Fruit fly (Drosophila melanogaster) whole organism, wandering third instar larva: ENCODE data around the gene Prosbeta4.

Source experiments
- CG9705 ChIP-seq: fragments of 200-800 bp; sonication (Bioruptor generic); optimal IDR thresholded peaks from 2 replicates; lab custom pipeline; 2018; ENCODE audit warnings: missing biosample characterization, mild to moderate bottlenecking, missing genetic modification characterization
- Dfd ChIP-seq: fragments of >200 bp; optimal IDR thresholded peaks from 2 replicates; lab custom pipeline; 2017; ENCODE audit warnings: missing biosample characterization, missing genetic modification characterization
- Dif ChIP-seq: fragments of 200-275, 200-300 bp; sonication (Bioruptor generic); optimal IDR thresholded peaks from 2 replicates; lab custom pipeline; 2018; ENCODE audit warnings: missing biosample characterization, missing genetic modification characterization; ENCODE audit not compliant: partially characterized antibody
- GATAd ChIP-seq: sonication (Bioruptor generic); optimal IDR thresholded peaks from 2 replicates; lab custom pipeline; 2016; ENCODE audit warnings: missing biosample characterization, missing genetic modification characterization
- HLH106 ChIP-seq: fragments of 200-800 bp; optimal IDR thresholded peaks from 3 replicates; lab custom pipeline; 2019; ENCODE audit warnings: missing biosample characterization, mild to moderate bottlenecking, missing genetic modification characterization, moderate library complexity
- Hr83 ChIP-seq: fragments of 200-300 bp; sonication (Bioruptor generic); optimal IDR thresholded peaks from 2 replicates; lab custom pipeline; 2016; ENCODE audit warnings: missing biosample characterization, mild to moderate bottlenecking, missing genetic modification characterization, moderate library complexity; ENCODE audit not compliant: poor library complexity, severe bottlenecking
- Jra ChIP-seq: sonication (Bioruptor generic); optimal IDR thresholded peaks from 2 replicates; lab custom pipeline; 2016; ENCODE audit warnings: missing biosample characterization, missing genetic modification characterization
- Myc ChIP-seq: fragments of >200 bp; optimal IDR thresholded peaks from 2 replicates; lab custom pipeline; 2017
- N ChIP-seq: fragments of >200 bp; optimal IDR thresholded peaks from 2 replicates; lab custom pipeline; 2018; ENCODE audit warnings: missing biosample characterization, missing external identifiers, missing genetic modification characterization
- OdsH ChIP-seq: fragments of 200-800 bp; sonication (Bioruptor generic); optimal IDR thresholded peaks from 2 replicates; lab custom pipeline; 2016; ENCODE audit warnings: missing biosample characterization, mild to moderate bottlenecking, missing genetic modification characterization
- Rel ChIP-seq, 2 experiments: fragments of 200-800 bp; sonication (Bioruptor generic) in 1 of 2; optimal IDR thresholded peaks; 2 replicates in 1 of 2; 3 replicates in 1 of 2; lab custom pipeline; 2016 to 2019; ENCODE audit warnings: mild to moderate bottlenecking in 2 of 2, missing biosample characterization in 2 of 2, missing genetic modification characterization in 2 of 2, moderate library complexity in 1 of 2
- Vsx2 ChIP-seq: fragments of 200-300, 225-300 bp; sonication (Bioruptor generic); optimal IDR thresholded peaks from 2 replicates; lab custom pipeline; 2018; ENCODE audit warnings: missing biosample characterization, missing genetic modification characterization; ENCODE audit not compliant: partially characterized antibody
- br ChIP-seq: fragments of 200-800 bp; sonication (Bioruptor generic); optimal IDR thresholded peaks from 2 replicates; lab custom pipeline; 2016; ENCODE audit warnings: missing biosample characterization, missing genetic modification characterization
- brk ChIP-seq: fragments of 200-800 bp; sonication (Bioruptor generic); optimal IDR thresholded peaks from 2 replicates; lab custom pipeline; 2016; ENCODE audit warnings: missing biosample characterization, mild to moderate bottlenecking, missing genetic modification characterization
- dl ChIP-seq, 2 experiments: fragments of 175-275, 200-275 bp in 1 of 2; fragments of 200-275 bp in 1 of 2; sonication (Bioruptor generic); optimal IDR thresholded peaks; lab custom pipeline; 2018; ENCODE audit warnings: mild to moderate bottlenecking in 2 of 2, missing biosample characterization in 2 of 2, missing genetic modification characterization in 2 of 2, moderate library complexity in 2 of 2; ENCODE audit not compliant: partially characterized antibody in 2 of 2, insufficient read depth in 1 of 2
- dsf ChIP-seq: sonication (Bioruptor generic); optimal IDR thresholded peaks from 2 replicates; lab custom pipeline; 2016; ENCODE audit warnings: missing biosample characterization, missing genetic modification characterization, borderline replicate concordance
- ey ChIP-seq: fragments of 200-800 bp; sonication (Bioruptor generic); optimal IDR thresholded peaks from 2 replicates; lab custom pipeline; 2016; ENCODE audit warnings: missing biosample characterization, missing genetic modification characterization
- foxo ChIP-seq, 2 experiments: fragments of 200-800 bp; sonication (Bioruptor generic); optimal IDR thresholded peaks; 2 replicates in 1 of 2; 3 replicates in 1 of 2; lab custom pipeline; 2016 to 2017; ENCODE audit warnings: missing biosample characterization in 2 of 2, missing genetic modification characterization in 2 of 2
- fru ChIP-seq: fragments of 200-800 bp; sonication (Bioruptor generic); optimal IDR thresholded peaks from 3 replicates; lab custom pipeline; 2016; ENCODE audit warnings: missing biosample characterization, mild to moderate bottlenecking, missing genetic modification characterization
- jim ChIP-seq: fragments of 175-275, 200-325 bp; sonication (Bioruptor generic); optimal IDR thresholded peaks from 2 replicates; lab custom pipeline; 2016; ENCODE audit warnings: missing biosample characterization, mild to moderate bottlenecking, missing genetic modification characterization
- lola ChIP-seq: fragments of >200 bp; optimal IDR thresholded peaks from 2 replicates; lab custom pipeline; 2017; ENCODE audit warnings: missing biosample characterization, missing genetic modification characterization
- pan ChIP-seq: fragments of >200 bp; optimal IDR thresholded peaks from 2 replicates; lab custom pipeline; 2017
- psq ChIP-seq: fragments of 200-800 bp; sonication (Bioruptor generic); optimal IDR thresholded peaks from 3 replicates; lab custom pipeline; 2017; ENCODE audit warnings: missing biosample characterization, mild to moderate bottlenecking, missing genetic modification characterization, moderate library complexity
- rgr ChIP-seq: fragments of 200-800 bp; sonication (Bioruptor generic); optimal IDR thresholded peaks from 3 replicates; lab custom pipeline; 2016; ENCODE audit warnings: missing biosample characterization, mild to moderate bottlenecking, missing genetic modification characterization
- sage ChIP-seq: fragments of 200-800 bp; sonication (Bioruptor generic); optimal IDR thresholded peaks from 2 replicates; lab custom pipeline; 2016; ENCODE audit warnings: missing biosample characterization, mild to moderate bottlenecking, missing genetic modification characterization
- sv ChIP-seq: fragments of 200-800 bp; sonication (Bioruptor generic); optimal IDR thresholded peaks from 3 replicates; lab custom pipeline; 2016; ENCODE audit warnings: missing biosample characterization, missing genetic modification characterization
- tai ChIP-seq: sonication (Bioruptor generic); optimal IDR thresholded peaks from 2 replicates; lab custom pipeline; 2016; ENCODE audit warnings: missing biosample characterization, missing genetic modification characterization
- usp ChIP-seq: fragments of >200 bp; optimal IDR thresholded peaks from 2 replicates; lab custom pipeline; 2017; ENCODE audit warnings: missing biosample characterization, missing genetic modification characterization
- woc ChIP-seq: sonication (Bioruptor generic); optimal IDR thresholded peaks from 2 replicates; lab custom pipeline; 2016; ENCODE audit warnings: missing biosample characterization, mild to moderate bottlenecking, missing genetic modification characterization

The Prosbeta4 gene

DNA sequence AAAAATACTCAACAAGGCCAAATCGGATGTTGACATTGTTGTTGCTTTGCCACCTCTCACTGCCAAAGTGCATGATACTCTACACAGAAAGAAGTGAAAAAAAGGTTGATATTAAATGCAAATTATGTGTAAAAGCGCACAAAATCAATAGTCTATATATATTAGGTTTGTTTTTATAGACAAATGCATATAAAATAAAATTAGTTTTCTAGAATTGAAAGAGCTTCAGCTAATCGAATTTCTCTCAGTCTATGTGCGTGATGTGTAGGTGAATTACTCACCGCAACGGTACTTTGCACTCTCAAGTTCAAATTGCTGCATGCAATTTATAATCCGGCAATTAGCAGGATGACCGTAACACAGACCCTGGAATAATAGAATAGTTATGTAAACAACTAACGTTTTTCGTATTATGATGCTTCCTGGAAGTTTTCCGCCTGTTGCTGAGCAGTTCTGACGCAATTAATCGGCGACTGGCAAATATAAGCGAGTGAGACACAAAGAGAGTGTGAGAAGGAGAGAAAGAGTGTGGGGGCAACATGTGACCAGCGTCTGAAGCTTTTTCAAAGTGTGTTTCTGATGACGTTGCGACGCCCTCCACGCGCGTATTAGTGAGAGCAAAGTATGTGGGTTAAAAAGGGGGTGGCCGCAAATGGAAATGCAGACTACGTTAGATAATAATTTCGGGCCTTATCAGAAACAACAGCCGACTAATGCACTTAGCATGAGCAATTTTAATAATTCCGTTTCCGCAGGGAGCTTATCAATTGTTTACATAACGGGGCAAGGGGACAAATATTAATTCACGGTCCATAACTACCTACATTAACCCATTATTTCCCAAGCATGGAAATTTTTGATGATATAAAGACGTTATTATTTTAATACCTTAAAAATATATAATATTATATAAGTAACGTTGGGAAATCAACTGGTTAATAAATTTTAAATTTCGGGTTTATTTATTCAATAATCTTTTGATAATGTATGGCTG, 10.9 kb downstream of the Prosbeta4 start (continued):
- TF ChIP-seq Jra (GFP tag; lab: Kevin White, UChicago) = peak; percentile 96
- TF ChIP-seq Dfd (GFP tag; lab: Kevin White, UChicago) = peak; percentile 64
- no peak for TF ChIP-seq dl (GFP tag; optimal IDR thresholded peaks at IDR 0.05; lab: Kevin White, UChicago; ENCODE audit: insufficient read depth in 1 of 2, partially characterized antibody in 2 of 2)
- TF ChIP-seq woc (GFP tag; lab: Kevin White, UChicago) = peak; percentile 86
- peak; percentile 63 for TF ChIP-seq CG9705 (GFP tag; lab: Kevin White, UChicago)
- TF ChIP-seq OdsH (GFP tag; lab: Kevin White, UChicago) = peak; percentile 98
- TF ChIP-seq GATAd (GFP tag; lab: Kevin White, UChicago) = peak; percentile 91
- peak; percentile 98 for TF ChIP-seq rgr (GFP tag; lab: Kevin White, UChicago)
- TF ChIP-seq HLH106 (tag; lab: Kevin White, UChicago) = peak; percentile 96
- TF ChIP-seq, all 38 proteins: peak for 27

- TF ChIP-seq sage (no peak), Hr83 (GFP tag; lab: Kevin White, UChicago) (peak; percentile 28), rgr (GFP tag; lab: Kevin White, UChicago) (peak; percentile 19), sv (GFP tag; lab: Kevin White, UChicago) (no peak), foxo (GFP tag; optimal IDR thresholded peaks at IDR 0.05; lab: Kevin White, UChicago) (peak in 1 of 2 experiments; percentile 28), HLH106 (tag; lab: Kevin White, UChicago) (peak; percentile 13), Dif (peak; percentile 0), OdsH (GFP tag; lab: Kevin White, UChicago) (peak; percentile 19), Rel (GFP tag; optimal IDR thresholded peaks at IDR 0.05; lab: Kevin White, UChicago) (no peak), Rel (tag; optimal IDR thresholded peaks at IDR 0.05; lab: Kevin White, UChicago) (peak; percentile 83), Myc (lab: Kevin White, UChicago) (peak; percentile 19)
Measured at dm6 chr2L:16719643-16720515, 12.1 kb downstream of the Prosbeta4 start, which contains the start of gene Cyt-c-p. Cyt-c-p (plus strand) TSS chr2L:16719932.

dm6 chr2L:16718446-16719173, 13.3 kb downstream of the Prosbeta4 start:
- no peak for TF ChIP-seq N (GFP tag; lab: Kevin White, UChicago)
- TF ChIP-seq ey (GFP tag; lab: Kevin White, UChicago) = no peak
- TF ChIP-seq psq (GFP tag; lab: Kevin White, UChicago) = no peak
- no peak for TF ChIP-seq GATAd (GFP tag; lab: Kevin White, UChicago)
- no peak for TF ChIP-seq br
- no peak for TF ChIP-seq pan (lab: Kevin White, UChicago)
- TF ChIP-seq usp (GFP tag; lab: Kevin White, UChicago) = no peak
- TF ChIP-seq Rel (GFP tag; optimal IDR thresholded peaks at IDR 0.05; lab: Kevin White, UChicago) = no peak
- no peak for TF ChIP-seq Rel (tag; optimal IDR thresholded peaks at IDR 0.05; lab: Kevin White, UChicago)

- TF ChIP-seq brk (GFP tag; lab: Kevin White, UChicago) (no peak), N (GFP tag; lab: Kevin White, UChicago) (no peak), jim (no peak), Jra (GFP tag; lab: Kevin White, UChicago) (no peak), usp (GFP tag; lab: Kevin White, UChicago) (no peak), dl (GFP tag; optimal IDR thresholded peaks at IDR 0.05; lab: Kevin White, UChicago; ENCODE audit: insufficient read depth in 1 of 2, partially characterized antibody in 2 of 2) (no peak), Hr83 (GFP tag; lab: Kevin White, UChicago) (no peak), lola (GFP tag; lab: Kevin White, UChicago) (no peak), OdsH (GFP tag; lab: Kevin White, UChicago) (no peak), fru (GFP tag; lab: Kevin White, UChicago) (no peak), Vsx2 (no peak), dsf (GFP tag; lab: Kevin White, UChicago) (no peak), tai (GFP tag; lab: Kevin White, UChicago) (no peak), Myc (lab: Kevin White, UChicago) (no peak)
Measured at dm6 chr2L:16716771-16717170, 15.2 kb downstream of the Prosbeta4 start.
